Fruit fly (Drosophila melanogaster): ENCODE data around the gene Psf1.

DNA sequence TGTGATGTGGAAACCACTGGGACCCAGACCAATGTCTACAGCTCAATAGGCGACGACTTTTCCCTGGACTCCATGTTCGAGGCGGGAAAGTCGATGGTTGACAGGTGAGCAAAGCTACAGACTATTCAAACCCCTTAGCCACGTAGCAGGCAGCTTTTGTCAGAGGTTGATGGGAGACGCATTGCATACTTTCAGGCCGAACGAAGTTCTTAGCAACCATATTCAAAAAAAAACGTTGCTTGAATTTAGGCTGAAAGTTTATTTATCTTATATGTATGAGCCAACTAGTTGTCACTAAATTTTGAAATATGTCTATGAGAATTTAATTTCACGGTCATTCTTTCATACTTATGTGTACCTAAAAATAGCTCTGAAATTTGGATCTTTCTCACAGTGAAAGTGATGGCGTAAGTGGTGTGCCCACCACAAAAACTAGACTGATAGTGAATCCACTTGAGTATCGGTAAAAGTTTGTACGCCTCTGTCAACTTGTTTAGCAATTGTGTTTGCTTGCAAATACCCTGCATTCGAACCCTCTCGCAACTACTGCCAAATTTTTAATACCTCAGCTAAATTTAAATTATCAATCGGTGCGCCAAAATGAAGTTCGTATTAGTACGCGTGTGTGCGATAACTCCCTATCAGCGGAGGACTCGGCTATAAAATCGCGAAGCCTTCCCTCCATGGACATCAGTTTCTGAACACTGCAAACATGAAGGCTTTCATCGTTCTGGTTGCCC, 40.6 kb downstream of the Psf1 start, which contains the start of gene LysB:
- no peak for TF ChIP-seq ttk (optimal IDR thresholded peaks at IDR 0.05)
- no peak for TF ChIP-seq psq (optimal IDR thresholded peaks at IDR 0.05)
- TF ChIP-seq h (optimal IDR thresholded peaks at IDR 0.05): no peak
- TF ChIP-seq Sin3A (optimal IDR thresholded peaks at IDR 0.05): no peak
- TF ChIP-seq Myc (optimal IDR thresholded peaks at IDR 0.05): no peak
- TF ChIP-seq insv (optimal IDR thresholded peaks at IDR 0.05): no peak
